Fruit fly (Drosophila melanogaster): ENCODE data around the gene CG5217.

- TF ChIP-seq Ets98B (GFP tag; IDR thresholded peaks at IDR 0.05) (no peak), EcR (GFP tag; optimal IDR thresholded peaks at IDR 0.05) (no peak)
Measured at dm6 chr3R:19256477-19256876, 8.5 kb upstream of the CG5217 start, which contains the start of gene CG14280.

All from whole organism, pupa.